Fruit fly (Drosophila melanogaster) whole organism, embryonic: ENCODE measurements around the gene CG3764.

Source experiments
- CG10321 ChIP-seq: fragments of 200-800 bp; sonication (Bioruptor generic); IDR thresholded peaks from 2 replicates; pipeline ENCODE4 v1.3.6; 2022; ENCODE audit warnings: missing biosample characterization, missing genetic modification characterization
- CG10979 ChIP-seq: fragments of 200-800 bp; sonication (Bioruptor generic); optimal IDR thresholded peaks from 2 replicates; lab custom pipeline; 2018; ENCODE audit warnings: missing biosample characterization, mild to moderate bottlenecking, missing genetic modification characterization, moderate library complexity
- CG12744 ChIP-seq: fragments of 200-800 bp; sonication (Bioruptor generic); optimal IDR thresholded peaks from 2 replicates; lab custom pipeline; 2016; ENCODE audit warnings: missing biosample characterization, missing genetic modification characterization
- CG14710 ChIP-seq: fragments of 200-800 bp; sonication (Bioruptor generic); optimal IDR thresholded peaks from 3 replicates; lab custom pipeline; 2019; ENCODE audit warnings: missing biosample characterization, mild to moderate bottlenecking, missing genetic modification characterization, moderate library complexity
- CG14965 ChIP-seq: fragments of 200-800 bp; sonication (Bioruptor generic); optimal IDR thresholded peaks from 2 replicates; lab custom pipeline; 2016; ENCODE audit warnings: missing biosample characterization, missing genetic modification characterization, borderline replicate concordance
- CG15514 ChIP-seq: fragments of 200-800 bp; sonication (Bioruptor generic); optimal IDR thresholded peaks from 3 replicates; lab custom pipeline; 2017; ENCODE audit warnings: missing biosample characterization, missing genetic modification characterization, mild to moderate bottlenecking, moderate library complexity, missing genetic modification reagents
- CG17359 ChIP-seq: fragments of 200-800 bp; sonication (Bioruptor generic); optimal IDR thresholded peaks from 3 replicates; lab custom pipeline; 2018; ENCODE audit warnings: missing biosample characterization, mild to moderate bottlenecking, missing genetic modification characterization, moderate library complexity
- CG17829 ChIP-seq: fragments of 200-800 bp; optimal IDR thresholded peaks from 2 replicates; lab custom pipeline; 2019; ENCODE audit warnings: missing biosample characterization, mild to moderate bottlenecking, missing genetic modification characterization, moderate library complexity
- CG2678 ChIP-seq: fragments of 200-800 bp; sonication (Bioruptor generic); optimal IDR thresholded peaks from 3 replicates; lab custom pipeline; 2019; ENCODE audit warnings: missing biosample characterization, mild to moderate bottlenecking, missing genetic modification characterization, moderate library complexity
- CG3281 ChIP-seq: fragments of 200-800 bp; sonication (Bioruptor generic); optimal IDR thresholded peaks from 3 replicates; lab custom pipeline; 2017; ENCODE audit warnings: missing biosample characterization, mild to moderate bottlenecking, missing genetic modification characterization
- CG6683 ChIP-seq: fragments of 200-800 bp; sonication (Bioruptor generic); optimal IDR thresholded peaks from 2 replicates; lab custom pipeline; 2017; ENCODE audit warnings: missing biosample characterization, mild to moderate bottlenecking, missing genetic modification characterization, missing genetic modification reagents
- CG8290 ChIP-seq, 3 experiments: fragments of 200-800 bp; sonication (Bioruptor generic); optimal IDR thresholded peaks; 2 replicates each; lab custom pipeline; 2016 to 2019; ENCODE audit warnings: missing biosample characterization in 3 of 3, missing genetic modification characterization in 3 of 3, mild to moderate bottlenecking in 2 of 3, moderate library complexity in 1 of 3
- CG8388 ChIP-seq: fragments of 200-800 bp; sonication (Bioruptor generic); optimal IDR thresholded peaks from 2 replicates; lab custom pipeline; 2019; ENCODE audit warnings: missing biosample characterization, mild to moderate bottlenecking, missing genetic modification characterization, moderate library complexity
- CG9215 ChIP-seq: fragments of 200-800 bp; sonication (Bioruptor generic); IDR thresholded peaks from 2 replicates; pipeline ENCODE4 v1.3.6; 2022; ENCODE audit warnings: missing biosample characterization, missing genetic modification characterization
- CG9437 ChIP-seq: fragments of 200-800 bp; sonication (Bioruptor generic); optimal IDR thresholded peaks from 2 replicates; lab custom pipeline; 2018; ENCODE audit warnings: missing biosample characterization, mild to moderate bottlenecking, missing genetic modification characterization
- Dip2 ChIP-seq: fragments of 200-800 bp; sonication (Bioruptor generic); IDR thresholded peaks from 2 replicates; pipeline ENCODE4 v1.3.6; 2022; ENCODE audit warnings: missing biosample characterization, missing genetic modification characterization
- E2f1 ChIP-seq: fragments of 200-800 bp; sonication (Bioruptor generic); IDR thresholded peaks from 2 replicates; pipeline ENCODE4 v1.3.6; 2022; ENCODE audit warnings: missing biosample characterization, missing genetic modification characterization
- Fer3 ChIP-seq: fragments of 200-800 bp; sonication (Bioruptor generic); optimal IDR thresholded peaks from 2 replicates; lab custom pipeline; 2018; ENCODE audit warnings: missing biosample characterization, mild to moderate bottlenecking, missing genetic modification characterization, moderate library complexity
- Max ChIP-seq: fragments of 200-800 bp; sonication (Bioruptor generic); optimal IDR thresholded peaks from 2 replicates; lab custom pipeline; 2016; ENCODE audit warnings: missing biosample characterization, mild to moderate bottlenecking, missing genetic modification characterization
- Med ChIP-seq: fragments of 200-800 bp; sonication (Bioruptor generic); peaks from one replicate; lab custom pipeline; 2016; ENCODE audit warnings: missing biosample characterization, missing genetic modification characterization, mild to moderate bottlenecking, inconsistent platforms, moderate library complexity
- Nf-YC ChIP-seq: fragments of 200-800 bp; optimal IDR thresholded peaks from 3 replicates; lab custom pipeline; 2019; ENCODE audit warnings: missing biosample characterization, mild to moderate bottlenecking, missing genetic modification characterization, moderate library complexity
- Oli ChIP-seq: fragments of 200-800 bp; sonication (Bioruptor generic); optimal IDR thresholded peaks from 2 replicates; lab custom pipeline; 2018; ENCODE audit warnings: missing biosample characterization, mild to moderate bottlenecking, missing genetic modification characterization, moderate library complexity
- Opbp ChIP-seq: fragments of 200-800 bp; sonication (Bioruptor generic); IDR thresholded peaks from 3 replicates; pipeline ENCODE4 v1.3.6; 2022; ENCODE audit warnings: missing biosample characterization, missing genetic modification characterization; ENCODE audit not compliant: partially characterized antibody
- Ptx1 ChIP-seq: fragments of 200-800 bp; sonication (Bioruptor generic); IDR thresholded peaks from 2 replicates; pipeline ENCODE4 v1.3.6; 2022; ENCODE audit warnings: missing biosample characterization, missing genetic modification characterization
- Stat92E ChIP-seq, 3 experiments: fragments of >200 bp in 2 of 3; fragments of 200-800 bp in 1 of 3; sonication (Bioruptor generic) in 1 of 3; optimal IDR thresholded peaks; 2 replicates each; lab custom pipeline; 2017 to 2019; ENCODE audit warnings: missing biosample characterization in 3 of 3, missing genetic modification characterization in 3 of 3, mild to moderate bottlenecking in 1 of 3, moderate library complexity in 1 of 3
- Taf1 ChIP-seq: fragments of 200-800 bp; sonication (Bioruptor generic); IDR thresholded peaks from 2 replicates; pipeline ENCODE4 v1.3.6; 2022; ENCODE audit warnings: missing biosample characterization, missing genetic modification characterization
- Xrp1 ChIP-seq: fragments of 200-800 bp; sonication (Bioruptor generic); IDR thresholded peaks from 2 replicates; pipeline ENCODE4 v1.3.6; 2022; ENCODE audit warnings: missing biosample characterization, missing genetic modification characterization
- bcd ChIP-seq: fragments of 200-800 bp; sonication (Bioruptor generic); optimal IDR thresholded peaks from 2 replicates; lab custom pipeline; 2017; ENCODE audit warnings: missing biosample characterization, mild to moderate bottlenecking, missing genetic modification characterization
- bowl ChIP-seq: fragments of 200-800 bp; sonication (Bioruptor generic); IDR thresholded peaks from 2 replicates; pipeline ENCODE4 v1.3.6; 2022; ENCODE audit warnings: missing biosample characterization, missing genetic modification characterization
- ci ChIP-seq: fragments of 200-800 bp; sonication (Bioruptor generic); IDR thresholded peaks from 3 replicates; pipeline ENCODE4 v1.3.6; 2022; ENCODE audit warnings: missing biosample characterization, missing genetic modification characterization
- dmrt11E ChIP-seq: fragments of 200-800 bp; sonication (Bioruptor generic); optimal IDR thresholded peaks from 3 replicates; lab custom pipeline; 2018; ENCODE audit warnings: missing biosample characterization, mild to moderate bottlenecking, missing genetic modification characterization, moderate library complexity
- dmrt99B ChIP-seq: fragments of 200-800 bp; sonication (Bioruptor generic); optimal IDR thresholded peaks from 2 replicates; lab custom pipeline; 2018; ENCODE audit warnings: missing biosample characterization, mild to moderate bottlenecking, missing genetic modification characterization, moderate library complexity
- esg ChIP-seq: fragments of 200-800 bp; sonication (Bioruptor generic); conservative IDR thresholded peaks from 2 replicates; pipeline ENCODE4 v1.3.6; 2022; ENCODE audit warnings: missing biosample characterization, missing genetic modification characterization
- gcm ChIP-seq: fragments of 200-800 bp; sonication (Bioruptor generic); optimal IDR thresholded peaks from 2 replicates; lab custom pipeline; 2019; ENCODE audit warnings: missing biosample characterization, mild to moderate bottlenecking, missing genetic modification characterization, moderate library complexity
- grn ChIP-seq: fragments of 200-800 bp; sonication (Bioruptor generic); optimal IDR thresholded peaks from 3 replicates; lab custom pipeline; 2017; ENCODE audit warnings: missing biosample characterization, missing genetic modification characterization
- hkb ChIP-seq, 2 experiments: fragments of 200-800 bp in 1 of 2; fragments of >200 bp in 1 of 2; sonication (Bioruptor generic) in 1 of 2; IDR thresholded peaks in 1 of 2; optimal IDR thresholded peaks in 1 of 2; 2 replicates each; pipeline versions ENCODE4 v1.3.6 to Lab custom; 2017 to 2022; ENCODE audit warnings: missing biosample characterization in 1 of 2, missing genetic modification characterization in 1 of 2
- lilli ChIP-seq: fragments of 200-800 bp; sonication (Bioruptor generic); optimal IDR thresholded peaks from 3 replicates; lab custom pipeline; 2016; ENCODE audit warnings: missing biosample characterization, missing genetic modification characterization
- nmo ChIP-seq: fragments of 200-800 bp; sonication (Bioruptor generic); optimal IDR thresholded peaks from 2 replicates; lab custom pipeline; 2018; ENCODE audit warnings: missing biosample characterization, mild to moderate bottlenecking, missing genetic modification characterization, moderate library complexity
- nom ChIP-seq: fragments of 200-800 bp; sonication (Bioruptor generic); optimal IDR thresholded peaks from 2 replicates; lab custom pipeline; 2017; ENCODE audit warnings: missing biosample characterization, missing genetic modification characterization, mild to moderate bottlenecking, moderate library complexity, missing genetic modification reagents
- odd ChIP-seq: fragments of 200-800 bp; sonication (Bioruptor generic); optimal IDR thresholded peaks from 2 replicates; lab custom pipeline; 2017; ENCODE audit warnings: missing biosample characterization, mild to moderate bottlenecking, missing genetic modification characterization
- row ChIP-seq: fragments of 200-800 bp; sonication (Bioruptor generic); IDR thresholded peaks from 3 replicates; pipeline ENCODE4 v1.3.6; 2022; ENCODE audit warnings: missing biosample characterization, missing genetic modification characterization
- sd ChIP-seq: fragments of 200-800 bp; sonication (Bioruptor generic); optimal IDR thresholded peaks from 3 replicates; lab custom pipeline; 2018; ENCODE audit warnings: missing biosample characterization, mild to moderate bottlenecking, missing genetic modification characterization, moderate library complexity
- unpg ChIP-seq: fragments of 200-800 bp; sonication (Bioruptor generic); optimal IDR thresholded peaks from 3 replicates; lab custom pipeline; 2018; ENCODE audit warnings: missing biosample characterization, mild to moderate bottlenecking, missing genetic modification characterization, moderate library complexity
- vvl ChIP-seq: fragments of 200-800 bp; sonication (Bioruptor generic); IDR thresholded peaks from 2 replicates; pipeline ENCODE4 v1.3.6; 2022; ENCODE audit warnings: missing biosample characterization, missing genetic modification characterization
- wdn ChIP-seq: fragments of 200-800 bp; sonication (Bioruptor generic); IDR thresholded peaks from 2 replicates; pipeline ENCODE4 v1.3.6; 2022; ENCODE audit warnings: missing biosample characterization, missing genetic modification characterization

CG3764 gene

dm6 chr3L:16989169-16989568 lies 23.2 kb downstream of the CG3764 start (continued):
- no peak for TF ChIP-seq CG8290 (GFP tag; optimal IDR thresholded peaks at IDR 0.05; lab: Kevin White, UChicago)
- TF ChIP-seq CG8290 (tag; optimal IDR thresholded peaks at IDR 0.05; lab: Kevin White, UChicago): no peak
- TF ChIP-seq CG2678 (tag; lab: Kevin White, UChicago): peak; percentile 56
- TF ChIP-seq CG10321 (GFP tag; lab: Robert Waterston, UW): no peak
- TF ChIP-seq Opbp (GFP tag; lab: Robert Waterston, UW): no peak
- peak; percentile 40; the same call in 1 of the 2 replicates for TF ChIP-seq esg (GFP tag; lab: Robert Waterston, UW)
- TF ChIP-seq sd: no peak
- TF ChIP-seq Max (GFP tag; lab: Kevin White, UChicago): no peak
- TF ChIP-seq CG17829 (tag; lab: Kevin White, UChicago): peak; percentile 31
- TF ChIP-seq CG9437 (GFP tag; lab: Kevin White, UChicago): peak; percentile 60
- no peak for TF ChIP-seq CG12744 (GFP tag; lab: Kevin White, UChicago)
- TF ChIP-seq dmrt11E (tag; lab: Kevin White, UChicago): peak; percentile 20
- TF ChIP-seq CG14710: peak; percentile 20
- no peak for TF ChIP-seq hkb (optimal IDR thresholded peaks at IDR 0.05; lab: Kevin White, UChicago)
- TF ChIP-seq hkb (GFP tag; IDR thresholded peaks at IDR 0.05; lab: Robert Waterston, UW): peak; percentile 61
- peak in 1 of 3 experiments; percentile 30 for TF ChIP-seq Stat92E (GFP tag; optimal IDR thresholded peaks at IDR 0.05; lab: Kevin White, UChicago)
- TF ChIP-seq unpg (GFP tag; lab: Kevin White, UChicago): peak; percentile 42
- peak; percentile 11 for TF ChIP-seq grn (GFP tag; lab: Kevin White, UChicago)
- TF ChIP-seq CG3281 (GFP tag; lab: Kevin White, UChicago): peak; percentile 45
- TF ChIP-seq Taf1: no peak
- TF ChIP-seq odd (GFP tag; lab: Kevin White, UChicago): peak; percentile 45
- TF ChIP-seq E2f1 (GFP tag; lab: Robert Waterston, UW): peak; percentile 18; the same call in 1 of the 2 replicates
- TF ChIP-seq CG9215 (GFP tag; lab: Robert Waterston, UW): no peak; the same call in 1 of the 2 replicates
- TF ChIP-seq Dip2 (GFP tag; lab: Robert Waterston, UW): no peak
- TF ChIP-seq CG6683 (GFP tag; lab: Kevin White, UChicago): no peak
- peak; percentile 13 for TF ChIP-seq CG8388 (GFP tag; lab: Kevin White, UChicago)
- TF ChIP-seq nmo (GFP tag; lab: Kevin White, UChicago): peak; percentile 48
- peak; percentile 27 for TF ChIP-seq CG10979
- TF ChIP-seq wdn: no peak
- TF ChIP-seq Med: peak; percentile 43
- no peak for TF ChIP-seq CG15514 (GFP tag; lab: Kevin White, UChicago)
- no peak for TF ChIP-seq Nf-YC
- peak; percentile 62 for TF ChIP-seq dmrt99B (tag; lab: Kevin White, UChicago)
- peak; percentile 51; the same call in 1 of the 2 replicates for TF ChIP-seq Xrp1 (GFP tag; lab: Robert Waterston, UW)
- TF ChIP-seq CG17359 (tag; lab: Kevin White, UChicago): peak; percentile 14
- peak; percentile 59 for TF ChIP-seq nom (GFP tag; lab: Kevin White, UChicago)
- peak; percentile 22; the same call in 1 of the 2 replicates for TF ChIP-seq vvl (GFP tag; lab: Robert Waterston, UW)
- TF ChIP-seq Oli (tag; lab: Kevin White, UChicago): peak; percentile 54
- TF ChIP-seq Ptx1 (GFP tag; lab: Robert Waterston, UW): peak; percentile 45
- peak; percentile 25 for TF ChIP-seq lilli (GFP tag; lab: Kevin White, UChicago)
- TF ChIP-seq CG14965: no peak
- TF ChIP-seq bcd: peak; percentile 40
- TF ChIP-seq gcm (GFP tag; lab: Kevin White, UChicago): peak; percentile 38
- peak; percentile 3 for TF ChIP-seq Fer3
- TF ChIP-seq row (GFP tag; lab: Robert Waterston, UW): peak; percentile 70
- TF ChIP-seq ci (GFP tag; lab: Robert Waterston, UW): no peak
- no peak for TF ChIP-seq bowl (GFP tag; lab: Robert Waterston, UW)
